Worm (Caenorhabditis elegans) whole organism, late embryonic: ENCODE results near the gene T19D7.6.

Experiments used
- C38D4.7 ChIP-seq: fragments of 200-800 bp; sonication (Bioruptor generic); optimal IDR thresholded peaks from 2 replicates; lab custom pipeline; 2018; ENCODE audit warnings: mild to moderate bottlenecking, missing genetic modification characterization, moderate library complexity, missing compliant biosample characterization
- F13H6.1 ChIP-seq: sonication (generic microtip); optimal IDR thresholded peaks from 2 replicates; lab custom pipeline; 2016; ENCODE audit warnings: missing genetic modification characterization, missing compliant biosample characterization
- K02D7.2 ChIP-seq: sonication (generic microtip); optimal IDR thresholded peaks from 2 replicates; lab custom pipeline; 2017; ENCODE audit warnings: mild to moderate bottlenecking, missing genetic modification characterization, missing compliant biosample characterization
- T23F11.4 ChIP-seq: fragments of 200-800 bp; sonication (Bioruptor generic); optimal IDR thresholded peaks from 2 replicates; lab custom pipeline; 2018; ENCODE audit warnings: mild to moderate bottlenecking, missing genetic modification characterization, missing compliant biosample characterization
- Y22D7AL.16 ChIP-seq: sonication (generic microtip); optimal IDR thresholded peaks from 2 replicates; lab custom pipeline; 2016; ENCODE audit warnings: missing genetic modification characterization, missing compliant biosample characterization
- ceh-14 ChIP-seq: sonication (generic microtip); optimal IDR thresholded peaks from 2 replicates; lab custom pipeline; 2016; ENCODE audit warnings: missing genotype, missing genetic modification characterization, missing compliant biosample characterization
- ceh-19 ChIP-seq: fragments of 200-800 bp; sonication (Bioruptor generic); optimal IDR thresholded peaks from 2 replicates; lab custom pipeline; 2018; ENCODE audit warnings: mild to moderate bottlenecking, missing genetic modification characterization, missing compliant biosample characterization
- ceh-45 ChIP-seq: fragments of 200-800 bp; sonication (Bioruptor generic); IDR thresholded peaks from 2 replicates; pipeline ENCODE4 v1.3.6; 2022; ENCODE audit warnings: missing genetic modification reagents, missing genetic modification characterization, missing compliant biosample characterization
- ceh-48 ChIP-seq: sonication (generic microtip); optimal IDR thresholded peaks from 2 replicates; lab custom pipeline; 2016; ENCODE audit warnings: missing genetic modification characterization, inconsistent platforms, missing compliant biosample characterization
- ceh-6 ChIP-seq: fragments of 200-800 bp; sonication (Bioruptor generic); optimal IDR thresholded peaks from 2 replicates; lab custom pipeline; 2018; ENCODE audit warnings: mild to moderate bottlenecking, missing genetic modification characterization, missing compliant biosample characterization
- ceh-9 ChIP-seq: sonication (generic microtip); optimal IDR thresholded peaks from 2 replicates; lab custom pipeline; 2016; ENCODE audit warnings: mild to moderate bottlenecking, missing genetic modification characterization, inconsistent platforms, missing compliant biosample characterization
- che-1 ChIP-seq: sonication (generic microtip); optimal IDR thresholded peaks from 2 replicates; lab custom pipeline; 2016; ENCODE audit warnings: mild to moderate bottlenecking, missing genetic modification characterization, missing compliant biosample characterization
- dve-1 ChIP-seq: sonication (generic microtip); optimal IDR thresholded peaks from 2 replicates; lab custom pipeline; 2017; ENCODE audit warnings: antibody characterized with exemption, mild to moderate bottlenecking, missing genetic modification characterization, missing compliant biosample characterization
- elt-2 ChIP-seq: sonication (generic microtip); optimal IDR thresholded peaks from 2 replicates; lab custom pipeline; 2016; ENCODE audit warnings: missing genetic modification reagents, missing genetic modification characterization, missing compliant biosample characterization
- elt-4 ChIP-seq: sonication (generic microtip); optimal IDR thresholded peaks from 2 replicates; lab custom pipeline; 2016; ENCODE audit warnings: missing genetic modification characterization, missing compliant biosample characterization
- eyg-1 ChIP-seq: sonication (generic microtip); optimal IDR thresholded peaks from 2 replicates; lab custom pipeline; 2016; ENCODE audit warnings: missing genotype, missing genetic modification characterization, missing compliant biosample characterization
- fax-1 ChIP-seq: sonication (generic microtip); optimal IDR thresholded peaks from 2 replicates; lab custom pipeline; 2016; ENCODE audit warnings: missing genotype, missing genetic modification characterization, missing compliant biosample characterization
- fkh-10 ChIP-seq: fragments of 150-350 bp; optimal IDR thresholded peaks from 2 replicates; lab custom pipeline; 2014; ENCODE audit warnings: missing biosample characterization, missing genetic modification reagents, missing genetic modification characterization
- fkh-6 ChIP-seq: sonication (generic microtip); optimal IDR thresholded peaks from 2 replicates; lab custom pipeline; 2016; ENCODE audit warnings: missing genetic modification characterization, missing compliant biosample characterization
- gmeb-2 ChIP-seq: sonication (generic microtip); optimal IDR thresholded peaks from 2 replicates; lab custom pipeline; 2016; ENCODE audit warnings: missing genetic modification characterization, inconsistent platforms, missing compliant biosample characterization
- hlh-13 ChIP-seq: fragments of 200-800 bp; sonication (Bioruptor generic); optimal IDR thresholded peaks from 2 replicates; lab custom pipeline; 2018; ENCODE audit warnings: mild to moderate bottlenecking, missing genetic modification characterization, missing compliant biosample characterization
- hlh-15 ChIP-seq: sonication (generic microtip); optimal IDR thresholded peaks from 2 replicates; lab custom pipeline; 2016; ENCODE audit warnings: missing genetic modification characterization, missing compliant biosample characterization
- hlh-30 ChIP-seq: sonication (generic microtip); optimal IDR thresholded peaks from 2 replicates; lab custom pipeline; 2017; ENCODE audit warnings: antibody characterized with exemption, missing genetic modification characterization, missing compliant biosample characterization; ENCODE audit not compliant: insufficient read depth
- hlh-6 ChIP-seq: sonication (generic microtip); optimal IDR thresholded peaks from 2 replicates; lab custom pipeline; 2016; ENCODE audit warnings: missing genotype, missing genetic modification characterization, missing compliant biosample characterization
- lim-6 ChIP-seq: sonication (generic microtip); optimal IDR thresholded peaks from 2 replicates; lab custom pipeline; 2016; ENCODE audit warnings: missing genetic modification characterization, missing compliant biosample characterization
- nfya-1 ChIP-seq: sonication (generic microtip); optimal IDR thresholded peaks from 2 replicates; lab custom pipeline; 2017; ENCODE audit warnings: missing genetic modification characterization, mild to moderate bottlenecking, missing compliant biosample characterization, antibody characterized with exemption, moderate library complexity
- nhr-232 ChIP-seq: sonication (generic microtip); optimal IDR thresholded peaks from 2 replicates; lab custom pipeline; 2016; ENCODE audit warnings: missing genetic modification characterization, missing compliant biosample characterization
- npax-4 ChIP-seq: sonication (generic microtip); optimal IDR thresholded peaks from 2 replicates; lab custom pipeline; 2016; ENCODE audit warnings: missing genetic modification characterization, missing compliant biosample characterization
- odd-2 ChIP-seq: sonication (generic microtip); optimal IDR thresholded peaks from 2 replicates; lab custom pipeline; 2017; ENCODE audit warnings: antibody characterized with exemption, mild to moderate bottlenecking, missing genetic modification characterization, missing compliant biosample characterization
- pag-3 ChIP-seq: sonication (generic microtip); optimal IDR thresholded peaks from 2 replicates; lab custom pipeline; 2016; ENCODE audit warnings: missing compliant biosample characterization, missing genetic modification characterization, borderline replicate concordance
- pat-9 ChIP-seq: fragments of 200-800 bp; sonication (Bioruptor generic); optimal IDR thresholded peaks from 2 replicates; lab custom pipeline; 2018; ENCODE audit warnings: mild to moderate bottlenecking, missing genetic modification characterization, moderate library complexity, missing compliant biosample characterization
- pha-2 ChIP-seq: sonication (generic microtip); optimal IDR thresholded peaks from 2 replicates; lab custom pipeline; 2017; ENCODE audit warnings: mild to moderate bottlenecking, missing genetic modification characterization, missing compliant biosample characterization
- pqm-1 ChIP-seq: sonication (generic microtip); optimal IDR thresholded peaks from 2 replicates; lab custom pipeline; 2016; ENCODE audit warnings: missing genetic modification characterization, missing compliant biosample characterization
- pros-1 ChIP-seq: fragments of 150-350 bp; optimal IDR thresholded peaks from 2 replicates; lab custom pipeline; 2014; ENCODE audit warnings: missing biosample characterization, missing genetic modification reagents, missing genetic modification characterization
- sox-2 ChIP-seq: fragments of 200-800 bp; sonication (Bioruptor generic); IDR thresholded peaks from 2 replicates; pipeline ENCODE4 v1.3.6; 2022; ENCODE audit warnings: missing genetic modification reagents, missing genetic modification characterization, missing compliant biosample characterization
- sox-4 ChIP-seq: sonication (generic microtip); optimal IDR thresholded peaks from 2 replicates; lab custom pipeline; 2017; ENCODE audit warnings: mild to moderate bottlenecking, missing genetic modification characterization, inconsistent platforms, missing compliant biosample characterization
- syd-9 ChIP-seq: sonication (generic microtip); optimal IDR thresholded peaks from 2 replicates; lab custom pipeline; 2016; ENCODE audit warnings: mild to moderate bottlenecking, missing genetic modification characterization, moderate library complexity, missing compliant biosample characterization
- tbx-7 ChIP-seq: sonication (generic microtip); optimal IDR thresholded peaks from 2 replicates; lab custom pipeline; 2016; ENCODE audit warnings: missing genotype, missing genetic modification characterization, missing compliant biosample characterization
- unc-3 ChIP-seq, 2 experiments: fragments of 200-800 bp in 1 of 2; sonication (Bioruptor generic) in 1 of 2; sonication (generic microtip) in 1 of 2; conservative IDR thresholded peaks in 1 of 2; optimal IDR thresholded peaks in 1 of 2; 2 replicates each; pipeline versions ENCODE4 v1.3.6 to Lab custom; 2016 to 2022; ENCODE audit warnings: missing compliant biosample characterization in 2 of 2, missing genetic modification characterization in 2 of 2, missing genetic modification reagents in 1 of 2
- unc-42 ChIP-seq: sonication (generic microtip); optimal IDR thresholded peaks from 2 replicates; lab custom pipeline; 2016; ENCODE audit warnings: missing genotype, missing genetic modification characterization, missing compliant biosample characterization
- unc-55 ChIP-seq: sonication (generic microtip); optimal IDR thresholded peaks from 2 replicates; lab custom pipeline; 2017; ENCODE audit warnings: missing biosample characterization, missing genetic modification reagents, missing genetic modification characterization
- unc-86 ChIP-seq: sonication (generic microtip); optimal IDR thresholded peaks from 2 replicates; lab custom pipeline; 2016; ENCODE audit warnings: missing genetic modification characterization, missing compliant biosample characterization

Gene T19D7.6

DNA sequence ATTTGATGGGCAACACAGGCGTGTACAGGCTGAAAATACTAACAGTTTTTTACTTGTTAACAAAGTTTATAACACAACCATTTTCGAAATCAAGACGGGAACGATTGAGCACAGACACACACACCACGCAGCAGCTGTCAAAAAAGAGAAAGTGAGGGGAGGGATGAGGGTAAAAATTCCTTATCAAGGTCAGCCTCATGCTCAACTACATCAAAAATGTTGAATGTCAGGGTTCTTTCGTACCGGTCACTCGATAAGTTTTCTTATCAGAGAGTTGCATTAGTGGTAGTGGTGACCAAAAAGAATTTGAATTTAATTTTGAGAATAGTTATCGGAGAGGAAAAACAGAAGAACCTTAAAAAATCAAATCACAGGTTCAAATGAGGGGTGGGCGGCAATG is at the start of gene T19D7.6:
TSS of gene T19D7.6 (minus strand) at position 198 of the 400 bp plus-strand sequence.
- peak; percentile 21 for TF ChIP-seq elt-2 (tag; lab: Kevin White, UChicago)
- TF ChIP-seq ceh-19 (GFP tag; lab: Kevin White, UChicago): no peak

DNA sequence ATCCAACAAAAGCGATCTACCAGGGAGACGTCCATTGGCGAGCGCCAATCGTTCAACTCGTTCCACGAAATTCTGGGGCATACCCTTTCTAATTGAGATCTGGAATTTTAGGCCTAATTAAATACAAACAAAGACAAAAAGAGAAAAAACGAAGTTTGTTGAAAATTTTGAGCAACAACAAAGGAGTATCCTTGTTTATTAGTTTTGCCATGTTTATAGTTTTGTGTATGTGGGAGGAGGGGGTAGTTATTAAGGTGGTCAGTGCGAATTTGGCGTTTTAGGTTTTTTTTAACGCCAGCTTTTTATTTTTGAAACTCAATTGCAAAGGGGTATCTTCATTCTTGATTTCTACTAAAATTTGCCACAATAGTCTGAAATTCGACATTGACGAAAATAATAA is 43.8 kb upstream of the T19D7.6 start, which contains the start of gene irk-2:
TSS of gene irk-2 (minus strand) at position 101 of the 400 bp plus-strand sequence.
- TF ChIP-seq nhr-232 (no peak), pqm-1 (tag; lab: Kevin White, UChicago) (no peak), dve-1 (tag; lab: Kevin White, UChicago) (no peak), unc-3 (GFP tag; conservative IDR thresholded peaks at IDR 0.05; lab: Robert Waterston, UW) (no peak), unc-3 (tag; optimal IDR thresholded peaks at IDR 0.05; lab: Kevin White, UChicago) (no peak), syd-9 (tag; lab: Kevin White, UChicago) (no peak), T23F11.4 (GFP tag; lab: Kevin White, UChicago) (no peak), fax-1 (tag; lab: Kevin White, UChicago) (no peak), eyg-1 (tag; lab: Kevin White, UChicago) (no peak), tbx-7 (no peak), gmeb-2 (no peak), hlh-6 (no peak)

DNA sequence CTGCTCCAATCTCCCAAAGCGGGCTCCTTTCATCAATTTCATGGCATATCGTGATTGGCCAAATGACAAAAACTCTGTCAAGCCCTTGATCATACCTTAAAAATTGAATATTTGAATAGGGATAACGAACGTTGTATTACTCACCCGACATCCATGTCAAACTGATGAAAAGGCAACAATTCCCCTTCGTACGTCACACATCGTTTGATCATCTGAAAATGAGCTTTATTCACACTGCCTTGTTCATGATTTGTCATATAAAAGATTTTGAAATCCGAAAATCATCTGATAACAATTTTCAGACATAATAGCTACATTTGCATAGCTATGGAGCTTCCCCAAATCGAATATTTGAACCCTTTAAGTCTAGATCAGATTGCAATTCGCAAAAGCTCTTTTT is 35.9 kb upstream of the T19D7.6 start, which contains the start of gene M02A10.1:
TSS of gene M02A10.1 (plus strand) at position 301 of the 400 bp plus-strand sequence.
- TF ChIP-seq sox-4 (tag; lab: Kevin White, UChicago) (no peak), npax-4 (tag; lab: Kevin White, UChicago) (no peak), fkh-10 (no peak), ceh-14 (tag; lab: Kevin White, UChicago) (no peak), Y22D7AL.16 (tag; lab: Kevin White, UChicago) (no peak), lim-6 (no peak), ceh-9 (no peak), tbx-7 (no peak), gmeb-2 (no peak), che-1 (no peak), T23F11.4 (GFP tag; lab: Kevin White, UChicago) (no peak), fkh-6 (tag; lab: Kevin White, UChicago) (no peak), ceh-45 (GFP tag; lab: Robert Waterston, UW) (no peak), fax-1 (tag; lab: Kevin White, UChicago) (no peak), unc-42 (no peak), pag-3 (tag; lab: Kevin White, UChicago) (no peak), hlh-6 (no peak), odd-2 (tag; lab: Kevin White, UChicago) (no peak), ceh-6 (GFP tag; lab: Kevin White, UChicago) (no peak), unc-55 (no peak)

DNA sequence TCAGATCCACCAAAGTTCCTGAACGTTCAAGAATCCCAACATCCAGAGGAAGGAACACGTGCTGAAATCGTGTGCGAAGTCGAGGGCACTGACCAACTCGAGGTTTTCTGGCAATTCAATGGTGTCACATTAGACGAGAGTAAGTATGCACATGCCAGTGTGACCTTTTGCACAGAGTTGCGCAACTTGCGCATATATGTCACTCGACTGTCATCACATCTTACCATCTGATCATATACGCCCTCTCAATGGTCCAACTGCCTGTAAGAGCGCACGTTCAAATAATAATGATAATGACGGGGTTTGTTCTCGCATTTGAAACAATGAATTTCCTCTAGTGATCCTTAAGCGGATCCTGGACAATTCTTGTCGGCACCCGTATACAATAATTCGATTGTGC is 25.7 kb upstream of the T19D7.6 start:
- TF ChIP-seq elt-4 (tag; lab: Kevin White, UChicago) (no peak), hlh-6 (no peak), hlh-30 (peak; percentile 45), pha-2 (tag; lab: Kevin White, UChicago) (no peak), Y22D7AL.16 (tag; lab: Kevin White, UChicago) (no peak), pros-1 (tag; lab: Kevin White, UChicago) (no peak), fkh-6 (tag; lab: Kevin White, UChicago) (no peak)
- TF ChIP-seq, all 69 proteins: peak for 1

DNA sequence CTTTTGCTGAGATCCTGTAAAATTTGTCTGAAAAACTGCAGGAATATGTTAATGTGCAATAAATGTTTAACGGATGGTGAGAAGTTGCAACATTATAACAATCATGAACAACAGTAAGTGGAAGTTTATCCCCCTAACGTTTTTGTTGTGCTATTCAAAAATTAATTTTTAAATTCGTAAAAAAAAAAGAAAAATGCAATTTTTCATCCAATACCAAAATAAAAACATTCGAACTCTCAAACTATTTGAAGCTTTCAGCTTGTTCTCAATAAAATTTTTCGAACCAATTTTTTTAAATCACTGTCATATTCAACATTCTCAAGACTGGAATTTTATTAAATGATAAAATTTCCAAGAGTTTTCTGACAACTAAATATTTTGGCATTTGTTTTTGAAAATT is 21.0 kb upstream of the T19D7.6 start, which contains the start of gene ncam-1:
TSS of gene ncam-1 (plus strand) at position 301 of the 400 bp plus-strand sequence.
- TF ChIP-seq hlh-13 (GFP tag; lab: Kevin White, UChicago) (no peak), hlh-15 (no peak), elt-4 (tag; lab: Kevin White, UChicago) (no peak), lim-6 (no peak), pat-9 (no peak), unc-86 (tag; lab: Kevin White, UChicago) (no peak), che-1 (no peak), nfya-1 (tag; lab: Kevin White, UChicago) (no peak), K02D7.2 (tag; lab: Kevin White, UChicago) (no peak), ceh-48 (no peak), pqm-1 (tag; lab: Kevin White, UChicago) (no peak), F13H6.1 (no peak), C38D4.7 (no peak), fkh-10 (no peak), hlh-6 (no peak), sox-2 (GFP tag; lab: Robert Waterston, UW) (no peak)
